Fruit fly (Drosophila melanogaster): ENCODE results near the gene CG42834.

The CG42834 gene

dm6 chr3R:17422102-17422501 lies 3.5 kb downstream of the CG42834 start, which contains the start of gene CG14332:
CG14332 (minus strand) TSS chr3R:17422202.
- TF ChIP-seq CG33213 (GFP tag; optimal IDR thresholded peaks at IDR 0.05) (no peak), inv (GFP tag; IDR thresholded peaks at IDR 0.05; ENCODE audit: partially characterized antibody) (no peak), eyg (GFP tag; optimal IDR thresholded peaks at IDR 0.05) (no peak), jing (GFP tag; optimal IDR thresholded peaks at IDR 0.05) (no peak), Fer2 (tag; optimal IDR thresholded peaks at IDR 0.05) (no peak), CG12236 (GFP tag; optimal IDR thresholded peaks at IDR 0.05) (no peak), Hr3 (GFP tag; optimal IDR thresholded peaks at IDR 0.05) (no peak), kni (GFP tag; optimal IDR thresholded peaks at IDR 0.05) (no peak)

- TF ChIP-seq NK7.1 (GFP tag; optimal IDR thresholded peaks at IDR 0.05) (no peak), CG14710 (tag; optimal IDR thresholded peaks at IDR 0.05) (no peak), chinmo (GFP tag; IDR thresholded peaks at IDR 0.05; ENCODE audit: partially characterized antibody) (peak; percentile 82; the same call in 1 of the 4 replicates), ab (GFP tag; optimal IDR thresholded peaks at IDR 0.05) (no peak), CG7786 (GFP tag; optimal IDR thresholded peaks at IDR 0.05) (no peak), NfI (GFP tag; optimal IDR thresholded peaks at IDR 0.05) (no peak), p53 (GFP tag; optimal IDR thresholded peaks at IDR 0.05) (no peak), gsb-n (tag; optimal IDR thresholded peaks at IDR 0.05) (no peak), da (GFP tag; optimal IDR thresholded peaks at IDR 0.05) (no peak), CG4328 (GFP tag; optimal IDR thresholded peaks at IDR 0.05) (no peak), CG32767 (GFP tag; IDR thresholded peaks at IDR 0.05) (no peak), cg (GFP tag; optimal IDR thresholded peaks at IDR 0.05) (no peak), org-1 (GFP tag; optimal IDR thresholded peaks at IDR 0.05) (no peak), Jarid2 (GFP tag; optimal IDR thresholded peaks at IDR 0.05) (peak; percentile 58), CG9817 (tag; optimal IDR thresholded peaks at IDR 0.05) (no peak), pita (GFP tag; optimal IDR thresholded peaks at IDR 0.05) (no peak), esg (GFP tag; conservative IDR thresholded peaks at IDR 0.05) (no peak), Adf1 (GFP tag; IDR thresholded peaks at IDR 0.05) (peak; percentile 87), gcm2 (GFP tag; optimal IDR thresholded peaks at IDR 0.05) (no peak), sd (tag; optimal IDR thresholded peaks at IDR 0.05) (no peak), CHES-1-like (GFP tag; optimal IDR thresholded peaks at IDR 0.05) (no peak), Gsc (GFP tag; IDR thresholded peaks at IDR 0.05) (no peak), CG12769 (tag; optimal IDR thresholded peaks at IDR 0.05) (no peak), z (GFP tag; IDR thresholded peaks at IDR 0.05) (peak; percentile 95), Sox102F (GFP tag; optimal IDR thresholded peaks at IDR 0.05) (no peak), Dref (GFP tag; IDR thresholded peaks at IDR 0.05) (no peak), zen2 (GFP tag; IDR thresholded peaks at IDR 0.05; ENCODE audit: partially characterized antibody) (peak; percentile 44; the same call in 1 of the 3 replicates), en (GFP tag; optimal IDR thresholded peaks at IDR 0.05) (no peak), lab (GFP tag; optimal IDR thresholded peaks at IDR 0.05) (no peak), CG6175 (GFP tag; IDR thresholded peaks at IDR 0.05) (peak; percentile 63; the same call in 2 of the 3 replicates), CG15073 (GFP tag; optimal IDR thresholded peaks at IDR 0.05) (no peak)
Measured at dm6 chr3R:17425417-17425915, 6.9 kb downstream of the CG42834 start, which contains the start of gene cysu. cysu (plus strand) TSS chr3R:17425768.

dm6 chr3R:17426265-17426664 lies 7.7 kb downstream of the CG42834 start:
- TF ChIP-seq Sox100B (GFP tag; optimal IDR thresholded peaks at IDR 0.05) (no peak), CG10431 (GFP tag; optimal IDR thresholded peaks at IDR 0.05) (peak; percentile 93), CG16863 (GFP tag; optimal IDR thresholded peaks at IDR 0.05) (no peak)
